Worm (Caenorhabditis elegans) whole organism, L3 larva: Measurements from ENCODE around the gene srw-13.

ENCODE experiments used
- R02D3.7 ChIP-seq: fragments of 150-350 bp; optimal IDR thresholded peaks from 2 replicates; lab custom pipeline; 2014; ENCODE audit warnings: missing biosample characterization, missing genetic modification characterization
- ZK546.5 ChIP-seq: sonication (generic microtip); optimal IDR thresholded peaks from 2 replicates; lab custom pipeline; 2017; ENCODE audit warnings: missing biosample characterization, missing genetic modification characterization
- aly-2 ChIP-seq: fragments of 150-350 bp; optimal IDR thresholded peaks from 2 replicates; lab custom pipeline; 2014; ENCODE audit warnings: missing biosample characterization, missing genetic modification characterization
- ama-1 ChIP-seq: fragments of 150-350 bp; optimal IDR thresholded peaks from 2 replicates; lab custom pipeline; 2018
- ceh-16 ChIP-seq: sonication (generic microtip); optimal IDR thresholded peaks from 2 replicates; lab custom pipeline; 2017; ENCODE audit warnings: missing biosample characterization, missing genetic modification characterization
- ceh-28 ChIP-seq: fragments of 150-350 bp; optimal IDR thresholded peaks from 2 replicates; lab custom pipeline; 2014; ENCODE audit warnings: missing biosample characterization, missing genetic modification reagents, missing genetic modification characterization
- ceh-82 ChIP-seq: fragments of 150-350 bp; optimal IDR thresholded peaks from 2 replicates; lab custom pipeline; 2014; ENCODE audit warnings: missing biosample characterization, missing genetic modification characterization
- ceh-9 ChIP-seq: sonication (generic microtip); optimal IDR thresholded peaks from 2 replicates; lab custom pipeline; 2018; ENCODE audit warnings: missing biosample characterization, missing genetic modification characterization
- daf-12 ChIP-seq: fragments of 150-350 bp; optimal IDR thresholded peaks from 2 replicates; lab custom pipeline; 2014; ENCODE audit warnings: missing biosample characterization, missing genetic modification reagents, missing genetic modification characterization
- egl-27 ChIP-seq: sonication (generic microtip); optimal IDR thresholded peaks from 4 replicates; lab custom pipeline; 2017; ENCODE audit warnings: missing biosample characterization, missing genetic modification reagents, missing genetic modification characterization
- egl-5 ChIP-seq: fragments of 150-350 bp; optimal IDR thresholded peaks from 2 replicates; lab custom pipeline; 2017; ENCODE audit warnings: missing biosample characterization, missing genetic modification reagents, missing genetic modification characterization, inconsistent platforms
- elt-1 ChIP-seq: fragments of 150-350 bp; optimal IDR thresholded peaks from 2 replicates; lab custom pipeline; 2014; ENCODE audit warnings: missing biosample characterization, missing genetic modification characterization
- elt-2 ChIP-seq: sonication (generic microtip); optimal IDR thresholded peaks from 2 replicates; lab custom pipeline; 2016; ENCODE audit warnings: missing genetic modification reagents, mild to moderate bottlenecking, missing genetic modification characterization, missing compliant biosample characterization
- elt-3 ChIP-seq, 3 experiments: fragments of 150-350 bp in 1 of 3; sonication (generic microtip) in 2 of 3; optimal IDR thresholded peaks; 2 replicates in 2 of 3; 4 replicates in 1 of 3; lab custom pipeline; 2014 to 2017; ENCODE audit warnings: missing biosample characterization in 3 of 3, missing genetic modification characterization in 3 of 3
- eor-1 ChIP-seq, 2 experiments: fragments of 150-350 bp; optimal IDR thresholded peaks; 2 replicates each; lab custom pipeline; 2014 to 2018; ENCODE audit warnings: missing biosample characterization in 2 of 2, missing genetic modification characterization in 2 of 2
- fkh-10 ChIP-seq: sonication (generic microtip); optimal IDR thresholded peaks from 2 replicates; lab custom pipeline; 2017; ENCODE audit warnings: missing biosample characterization, missing genetic modification reagents, missing genetic modification characterization
- fkh-2 ChIP-seq: fragments of 150-350 bp; optimal IDR thresholded peaks from 2 replicates; lab custom pipeline; 2014; ENCODE audit warnings: missing biosample characterization, missing genetic modification reagents, missing genetic modification characterization
- fos-1 ChIP-seq: fragments of 150-350 bp; optimal IDR thresholded peaks from 2 replicates; lab custom pipeline; 2014; ENCODE audit warnings: missing biosample characterization, missing genetic modification characterization
- hmg-11 ChIP-seq: sonication (generic microtip); optimal IDR thresholded peaks from 2 replicates; lab custom pipeline; 2016; ENCODE audit warnings: missing genetic modification characterization, missing compliant biosample characterization
- jun-1 ChIP-seq: fragments of 150-350 bp; optimal IDR thresholded peaks from 2 replicates; lab custom pipeline; 2014; ENCODE audit warnings: missing biosample characterization, missing genetic modification reagents, missing genetic modification characterization
- lin-15B ChIP-seq: fragments of 150-350 bp; optimal IDR thresholded peaks from 2 replicates; lab custom pipeline; 2014; ENCODE audit warnings: missing biosample characterization, missing genetic modification characterization
- lin-39 ChIP-seq: fragments of 150-350 bp; optimal IDR thresholded peaks from 2 replicates; lab custom pipeline; 2018; ENCODE audit warnings: missing biosample characterization, missing genetic modification reagents, missing genetic modification characterization
- lsy-12 ChIP-seq: sonication (generic microtip); optimal IDR thresholded peaks from 2 replicates; lab custom pipeline; 2016; ENCODE audit warnings: mild to moderate bottlenecking, missing genetic modification characterization, missing compliant biosample characterization
- mdl-1 ChIP-seq: fragments of 150-350 bp; optimal IDR thresholded peaks from 2 replicates; lab custom pipeline; 2014; ENCODE audit warnings: missing biosample characterization, missing genetic modification characterization
- mml-1 ChIP-seq: fragments of 150-350 bp; sonication (generic microtip); optimal IDR thresholded peaks from 3 replicates; lab custom pipeline; 2014; ENCODE audit warnings: missing biosample characterization, missing genetic modification characterization
- nfya-1 ChIP-seq: sonication (generic microtip); optimal IDR thresholded peaks from 2 replicates; lab custom pipeline; 2017; ENCODE audit warnings: missing genetic modification characterization, mild to moderate bottlenecking, missing compliant biosample characterization, antibody characterized with exemption, moderate library complexity; ENCODE audit not compliant: insufficient read depth
- nhr-11 ChIP-seq: fragments of 150-350 bp; optimal IDR thresholded peaks from 2 replicates; lab custom pipeline; 2014; ENCODE audit warnings: missing biosample characterization, missing genetic modification characterization
- nhr-12 ChIP-seq: fragments of 150-350 bp; optimal IDR thresholded peaks from 2 replicates; lab custom pipeline; 2014; ENCODE audit warnings: missing biosample characterization, missing genetic modification characterization
- nhr-23 ChIP-seq: fragments of 150-350 bp; optimal IDR thresholded peaks from 2 replicates; lab custom pipeline; 2014; ENCODE audit warnings: missing biosample characterization, missing genetic modification reagents, missing genetic modification characterization
- nhr-237 ChIP-seq: fragments of 150-350 bp; optimal IDR thresholded peaks from 2 replicates; lab custom pipeline; 2014; ENCODE audit warnings: missing biosample characterization, missing genetic modification characterization
- nhr-25 ChIP-seq: sonication (generic microtip); optimal IDR thresholded peaks from 2 replicates; lab custom pipeline; 2017; ENCODE audit warnings: missing biosample characterization, missing genetic modification characterization
- nhr-28 ChIP-seq: fragments of 150-350 bp; optimal IDR thresholded peaks from 2 replicates; lab custom pipeline; 2014; ENCODE audit warnings: missing biosample characterization, missing genetic modification characterization
- nhr-43 ChIP-seq: sonication (generic microtip); optimal IDR thresholded peaks from 2 replicates; lab custom pipeline; 2016; ENCODE audit warnings: mild to moderate bottlenecking, missing genetic modification characterization, missing compliant biosample characterization; ENCODE audit not compliant: poor library complexity, severe bottlenecking
- nhr-67 ChIP-seq: fragments of 150-350 bp; optimal IDR thresholded peaks from 2 replicates; lab custom pipeline; 2014; ENCODE audit warnings: missing biosample characterization, missing genetic modification characterization
- nhr-76 ChIP-seq: fragments of 150-350 bp; sonication (generic microtip); optimal IDR thresholded peaks from 5 replicates; lab custom pipeline; 2014; ENCODE audit warnings: missing biosample characterization, missing genetic modification characterization
- nhr-77 ChIP-seq: fragments of 150-350 bp; optimal IDR thresholded peaks from 2 replicates; lab custom pipeline; 2014; ENCODE audit warnings: missing biosample characterization, missing genetic modification characterization
- pha-4 ChIP-seq: fragments of 150-350 bp; optimal IDR thresholded peaks from 2 replicates; lab custom pipeline; 2014; ENCODE audit warnings: missing biosample characterization, missing genetic modification reagents, missing genetic modification characterization
- pqm-1 ChIP-seq: fragments of 150-350 bp; optimal IDR thresholded peaks from 2 replicates; lab custom pipeline; 2017; ENCODE audit warnings: missing biosample characterization, missing genetic modification characterization, inconsistent platforms
- sea-2 ChIP-seq: fragments of 150-350 bp; sonication (generic microtip); optimal IDR thresholded peaks from 4 replicates; lab custom pipeline; 2014; ENCODE audit warnings: missing biosample characterization, missing genetic modification reagents, missing genetic modification characterization
- skn-1 ChIP-seq: fragments of 150-350 bp; optimal IDR thresholded peaks from 2 replicates; lab custom pipeline; 2014; ENCODE audit warnings: missing biosample characterization, missing genetic modification characterization
- snpc-4 ChIP-seq: fragments of 150-350 bp; optimal IDR thresholded peaks from 2 replicates; lab custom pipeline; 2014; ENCODE audit warnings: missing biosample characterization, missing genetic modification characterization
- tbx-2 ChIP-seq: sonication (generic microtip); optimal IDR thresholded peaks from 2 replicates; lab custom pipeline; 2016; ENCODE audit warnings: mild to moderate bottlenecking, missing genetic modification characterization, missing compliant biosample characterization
- unc-39 ChIP-seq: sonication (generic microtip); optimal IDR thresholded peaks from 4 replicates; lab custom pipeline; 2017; ENCODE audit warnings: missing biosample characterization, missing genetic modification characterization
- unc-62 ChIP-seq: fragments of 150-350 bp; sonication (generic microtip); optimal IDR thresholded peaks from 4 replicates; lab custom pipeline; 2014; ENCODE audit warnings: missing biosample characterization, missing genetic modification reagents, missing genetic modification characterization
- zag-1 ChIP-seq: fragments of 150-350 bp; optimal IDR thresholded peaks from 2 replicates; lab custom pipeline; 2014; ENCODE audit warnings: missing biosample characterization, missing genetic modification characterization
- ztf-11 ChIP-seq: fragments of 150-350 bp; optimal IDR thresholded peaks from 2 replicates; lab custom pipeline; 2014; ENCODE audit warnings: missing biosample characterization, missing genetic modification characterization
- ztf-4 ChIP-seq: fragments of 150-350 bp; optimal IDR thresholded peaks from 2 replicates; lab custom pipeline; 2014; ENCODE audit warnings: missing biosample characterization, missing genetic modification characterization

srw-13 gene

DNA sequence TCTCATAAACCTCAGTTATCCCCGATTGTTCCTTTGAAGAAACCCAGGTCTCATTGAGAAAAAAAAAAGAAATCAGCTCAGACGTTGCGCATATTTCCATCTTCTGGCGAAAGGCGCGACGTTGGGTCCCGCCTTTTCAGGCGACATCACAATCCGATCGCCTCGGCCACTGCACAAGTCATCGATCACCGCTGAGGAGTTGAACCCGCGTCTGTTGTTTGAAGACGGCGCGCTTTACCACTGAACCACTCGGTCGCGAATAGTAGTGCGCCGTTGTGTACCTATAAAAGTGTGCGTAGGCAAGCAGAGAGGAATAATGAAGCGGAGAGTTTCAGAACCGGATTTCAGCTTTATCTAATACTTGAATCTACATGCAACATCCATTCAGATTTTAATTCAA is 41.4 kb upstream of the srw-13 start, which contains the start of gene Y75B12B.11:
Y75B12B.11 (plus strand) TSS at position 394 of the 400 bp plus-strand sequence.
- TF ChIP-seq sea-2 (GFP tag; lab: Kevin White, UChicago), result no peak
- no peak for TF ChIP-seq fkh-10
- no peak for TF ChIP-seq daf-12 (tag; lab: Kevin White, UChicago)
- peak; percentile 76 for TF ChIP-seq lin-39 (tag; lab: Kevin White, UChicago)
- TF ChIP-seq pqm-1 (tag; lab: Kevin White, UChicago), result peak; percentile 42
- no peak for TF ChIP-seq eor-1 (tag; optimal IDR thresholded peaks at IDR 0.05; lab: Kevin White, UChicago)
- TF ChIP-seq egl-5 (tag; lab: Kevin White, UChicago), result no peak
- TF ChIP-seq nhr-25, result peak; percentile 84
- TF ChIP-seq nhr-28 (tag; lab: Kevin White, UChicago), result no peak
- TF ChIP-seq mml-1 (tag; lab: Kevin White, UChicago), result no peak
- peak; percentile 71 for TF ChIP-seq nfya-1 (tag; lab: Kevin White, UChicago)
- TF ChIP-seq skn-1, result peak; percentile 81
- no peak for TF ChIP-seq elt-3 (tag; optimal IDR thresholded peaks at IDR 0.05; lab: Kevin White, UChicago)
- TF ChIP-seq ceh-28 (tag; lab: Kevin White, UChicago), result no peak
- no peak for TF ChIP-seq ZK546.5 (tag; lab: Kevin White, UChicago)
- TF ChIP-seq pha-4 (tag; lab: Kevin White, UChicago), result peak; percentile 74
- no peak for TF ChIP-seq nhr-11 (tag; lab: Kevin White, UChicago)
- TF ChIP-seq nhr-12 (tag; lab: Kevin White, UChicago), result no peak
- TF ChIP-seq ztf-4 (tag; lab: Kevin White, UChicago), result peak; percentile 72
- TF ChIP-seq ceh-16 (tag; lab: Kevin White, UChicago), result no peak
- TF ChIP-seq unc-39 (tag; lab: Kevin White, UChicago), result no peak
- peak; percentile 61 for TF ChIP-seq fos-1 (tag; lab: Kevin White, UChicago)
- no peak for TF ChIP-seq ceh-9
- no peak for TF ChIP-seq nhr-76 (tag; lab: Kevin White, UChicago)
- no peak for TF ChIP-seq ztf-11 (tag; lab: Kevin White, UChicago)
- peak; percentile 82 for TF ChIP-seq tbx-2 (tag; lab: Kevin White, UChicago)
- TF ChIP-seq nhr-43 (tag; lab: Kevin White, UChicago), result peak; percentile 75
- peak; percentile 45 for TF ChIP-seq nhr-23 (tag; lab: Kevin White, UChicago)
- peak; percentile 94 for TF ChIP-seq ama-1
- no peak for TF ChIP-seq elt-1 (tag; lab: Kevin White, UChicago)
- TF ChIP-seq zag-1 (tag; lab: Kevin White, UChicago), result no peak
- no peak for TF ChIP-seq egl-27
- peak; percentile 87 for TF ChIP-seq lsy-12 (tag; lab: Kevin White, UChicago)
- peak; percentile 40 for TF ChIP-seq jun-1 (tag; lab: Kevin White, UChicago)
- no peak for TF ChIP-seq nhr-237 (tag; lab: Kevin White, UChicago)
- TF ChIP-seq ceh-82, result peak; percentile 10
- TF ChIP-seq snpc-4 (tag; lab: Kevin White, UChicago), result no peak
- TF ChIP-seq nhr-77, result peak; percentile 34
- no peak for TF ChIP-seq fkh-2 (tag; lab: Kevin White, UChicago)
- no peak for TF ChIP-seq unc-62 (GFP tag; lab: Kevin White, UChicago)
- TF ChIP-seq elt-2 (tag; lab: Kevin White, UChicago), result peak; percentile 69
- peak; percentile 45 for TF ChIP-seq aly-2
- TF ChIP-seq lin-15B (tag; lab: Kevin White, UChicago), result peak; percentile 54
- peak; percentile 76 for TF ChIP-seq hmg-11 (tag; lab: Kevin White, UChicago)
- TF ChIP-seq R02D3.7 (tag; lab: Kevin White, UChicago), result no peak
- no peak for TF ChIP-seq nhr-67 (tag; lab: Kevin White, UChicago)
- TF ChIP-seq mdl-1 (tag; lab: Kevin White, UChicago), result no peak
